Fruit fly (Drosophila melanogaster) whole organism, wandering third instar larva: Measurements from ENCODE around the gene Atg17.

Experiments used
- HLH106 ChIP-seq: fragments of 200-800 bp; optimal IDR thresholded peaks from 3 replicates; lab custom pipeline; 2019; ENCODE audit warnings: missing biosample characterization, mild to moderate bottlenecking, missing genetic modification characterization, moderate library complexity
- Hr83 ChIP-seq: fragments of 200-300 bp; sonication (Bioruptor generic); optimal IDR thresholded peaks from 2 replicates; lab custom pipeline; 2016; ENCODE audit warnings: missing biosample characterization, mild to moderate bottlenecking, missing genetic modification characterization, moderate library complexity; ENCODE audit not compliant: poor library complexity, severe bottlenecking
- lola ChIP-seq: fragments of >200 bp; optimal IDR thresholded peaks from 2 replicates; lab custom pipeline; 2017; ENCODE audit warnings: missing biosample characterization, missing genetic modification characterization
- pan ChIP-seq: fragments of >200 bp; optimal IDR thresholded peaks from 2 replicates; lab custom pipeline; 2017
- psq ChIP-seq: fragments of 200-800 bp; sonication (Bioruptor generic); optimal IDR thresholded peaks from 3 replicates; lab custom pipeline; 2017; ENCODE audit warnings: missing biosample characterization, mild to moderate bottlenecking, missing genetic modification characterization, moderate library complexity

DNA sequence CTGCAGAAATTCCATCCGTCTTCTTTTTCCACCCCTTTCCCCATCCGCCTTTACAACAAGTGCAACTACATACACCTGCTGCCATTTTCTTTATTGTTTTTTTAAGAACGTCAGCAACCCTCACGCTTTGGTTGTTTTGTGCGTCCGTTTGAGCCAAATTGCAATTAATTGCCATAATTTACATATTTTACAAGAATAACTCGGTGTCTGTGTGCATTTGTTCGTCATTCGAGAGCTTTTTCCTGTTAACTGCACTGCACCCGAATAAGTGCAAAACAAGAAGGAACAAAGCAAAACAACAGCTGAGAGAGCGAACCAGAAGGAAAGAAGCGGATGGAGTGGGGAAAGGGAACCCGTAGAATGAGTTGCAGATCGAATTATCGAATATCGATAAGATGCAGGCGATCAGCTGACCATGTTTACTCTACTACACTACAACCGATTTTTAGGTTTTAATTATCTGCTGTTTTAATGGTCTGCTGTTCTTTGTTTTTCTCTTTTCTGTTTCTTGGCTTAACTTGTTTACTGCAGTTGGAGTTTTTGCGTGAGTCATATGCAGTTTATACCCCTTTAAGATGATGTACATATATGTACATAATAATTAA lies 1.2 kb downstream of the Atg17 start:
- TF ChIP-seq pan (no peak), lola (GFP tag; lab: Kevin White, UChicago) (no peak), psq (GFP tag; lab: Kevin White, UChicago) (peak; percentile 85), Hr83 (GFP tag; lab: Kevin White, UChicago) (no peak), HLH106 (no peak)
